Worm (Caenorhabditis elegans): Measurements from ENCODE around the gene F59A6.13.
A peak's percentile ranks its signal among the peaks of the same experiment; 100 is the strongest.

The F59A6.13 gene

ce11 chrII:4993530-4994192, 28.9 kb upstream of the F59A6.13 start, which contains the start of the genes eif-1 and vps-24 (continued):
- TF ChIP-seq efl-1 (optimal IDR thresholded peaks at IDR 0.05) (peak; percentile 57 to 64), efl-1 (GFP tag; optimal IDR thresholded peaks at IDR 0.05 in 1 of 2) (peak; percentile 72 to 95), swsn-7 (tag; optimal IDR thresholded peaks at IDR 0.05) (peak; percentile 12), irx-1 (tag; optimal IDR thresholded peaks at IDR 0.05) (peak; percentile 30), ceh-82 (tag; optimal IDR thresholded peaks at IDR 0.05) (peak in 1 of 3 experiments; percentile 65), C04F5.9 (tag; optimal IDR thresholded peaks at IDR 0.05) (no peak), unc-130 (tag; optimal IDR thresholded peaks at IDR 0.05) (no peak)

- TF ChIP-seq nhr-237 (tag; optimal IDR thresholded peaks at IDR 0.05) (no peak), elt-2 (tag; optimal IDR thresholded peaks at IDR 0.05) (no peak), nhr-85 (tag) (peak; percentile 74), ets-5 (GFP tag; IDR thresholded peaks at IDR 0.05) (no peak), C04F5.9 (tag; optimal IDR thresholded peaks at IDR 0.05) (no peak), nhr-76 (tag; optimal IDR thresholded peaks at IDR 0.05) (no peak), fkh-4 (tag; optimal IDR thresholded peaks at IDR 0.05; ENCODE audit: borderline replicate concordance) (no peak), fkh-8 (tag; optimal IDR thresholded peaks at IDR 0.05) (no peak), snu-23 (GFP tag; optimal IDR thresholded peaks at IDR 0.05) (peak; percentile 11), mep-1 (tag; optimal IDR thresholded peaks at IDR 0.05) (peak; percentile 47), ceh-88 (GFP tag; IDR thresholded peaks at IDR 0.05) (no peak), C34B4.2 (tag; optimal IDR thresholded peaks at IDR 0.05) (no peak), nhr-71 (tag; optimal IDR thresholded peaks at IDR 0.05) (peak; percentile 25), efl-3 (GFP tag; optimal IDR thresholded peaks at IDR 0.05) (no peak), grh-1 (GFP tag; IDR thresholded peaks at IDR 0.05) (no peak), ceh-82 (tag; optimal IDR thresholded peaks at IDR 0.05) (no peak), tlp-1 (tag; optimal IDR thresholded peaks at IDR 0.05) (no peak), hpl-2 (GFP tag; optimal IDR thresholded peaks at IDR 0.05) (no peak), lin-14 (GFP tag; optimal IDR thresholded peaks at IDR 0.05) (peak; percentile 67), blmp-1 (tag; optimal IDR thresholded peaks at IDR 0.05) (peak; percentile 28), dpl-1 (GFP tag; optimal IDR thresholded peaks at IDR 0.05) (peak in 2 of 3 experiments; percentile 28 to 30), fkh-10 (GFP tag; optimal IDR thresholded peaks at IDR 0.05) (no peak), skn-1 (tag; optimal IDR thresholded peaks at IDR 0.05) (peak; percentile 19), rnt-1 (tag; optimal IDR thresholded peaks at IDR 0.05) (peak; percentile 18), fos-1 (tag; optimal IDR thresholded peaks at IDR 0.05) (no peak), efl-1 (optimal IDR thresholded peaks at IDR 0.05) (no peak), efl-1 (GFP tag; optimal IDR thresholded peaks at IDR 0.05 in 1 of 2) (peak; percentile 9 to 93)
Observed at ce11 chrII:4994939-4995338, 27.7 kb upstream of the F59A6.13 start, which contains the start of gene rnh-1.0. TSS of gene rnh-1.0 (plus strand) at chrII:4995327.

- no peak for TF ChIP-seq efl-1 (optimal IDR thresholded peaks at IDR 0.05)
- TF ChIP-seq efl-1 (GFP tag; optimal IDR thresholded peaks at IDR 0.05 in 1 of 2) = peak in 1 of 2 experiments; percentile 72
- no peak for TF ChIP-seq lir-3 (tag; optimal IDR thresholded peaks at IDR 0.05; ENCODE audit: poor library complexity)
Observed at ce11 chrII:4998657-4999056, 23.9 kb upstream of the F59A6.13 start, which contains the start of gene F59A6.11. TSS of gene F59A6.11 (minus strand) at chrII:4998757.

ce11 chrII:4999122-4999521, 23.5 kb upstream of the F59A6.13 start, which contains the start of gene citk-2:
TSS of gene citk-2 (plus strand) at chrII:4999520.
- TF ChIP-seq ceh-90 (tag; optimal IDR thresholded peaks at IDR 0.05) (peak; percentile 60), dpl-1 (GFP tag; optimal IDR thresholded peaks at IDR 0.05) (peak; percentile 100), unc-30 (tag; optimal IDR thresholded peaks at IDR 0.05) (no peak), unc-130 (tag; optimal IDR thresholded peaks at IDR 0.05) (peak; percentile 59), hlh-17 (GFP tag; optimal IDR thresholded peaks at IDR 0.05; ENCODE audit: borderline replicate concordance) (no peak), C16A3.4 (tag; optimal IDR thresholded peaks at IDR 0.05) (peak; percentile 92), xbp-1 (tag; optimal IDR thresholded peaks at IDR 0.05) (peak; percentile 94), mep-1 (tag; optimal IDR thresholded peaks at IDR 0.05) (peak; percentile 98), sptf-1 (tag; optimal IDR thresholded peaks at IDR 0.05) (no peak), sup-37 (GFP tag; optimal IDR thresholded peaks at IDR 0.05) (peak; percentile 52), hlh-4 (tag; optimal IDR thresholded peaks at IDR 0.05) (no peak), zag-1 (tag; optimal IDR thresholded peaks at IDR 0.05) (peak; percentile 37), unc-86 (tag; optimal IDR thresholded peaks at IDR 0.05) (peak; percentile 92), ztf-11 (tag; optimal IDR thresholded peaks at IDR 0.05) (peak in 1 of 2 experiments; percentile 78), tbx-2 (tag; optimal IDR thresholded peaks at IDR 0.05) (peak; percentile 94), efl-3 (GFP tag; optimal IDR thresholded peaks at IDR 0.05) (peak; percentile 38), blmp-1 (tag; optimal IDR thresholded peaks at IDR 0.05) (no peak), pax-3 (tag; optimal IDR thresholded peaks at IDR 0.05) (peak; percentile 79), nhr-90 (tag; optimal IDR thresholded peaks at IDR 0.05; ENCODE audit: poor library complexity) (peak; percentile 93), aly-2 (tag; optimal IDR thresholded peaks at IDR 0.05) (peak; percentile 92), nhr-237 (tag; optimal IDR thresholded peaks at IDR 0.05) (peak; percentile 50), grh-1 (GFP tag; IDR thresholded peaks at IDR 0.05) (peak; percentile 95)
